Worm (Caenorhabditis elegans): ENCODE data around the gene Y71H2AM.20.

Gene Y71H2AM.20

DNA sequence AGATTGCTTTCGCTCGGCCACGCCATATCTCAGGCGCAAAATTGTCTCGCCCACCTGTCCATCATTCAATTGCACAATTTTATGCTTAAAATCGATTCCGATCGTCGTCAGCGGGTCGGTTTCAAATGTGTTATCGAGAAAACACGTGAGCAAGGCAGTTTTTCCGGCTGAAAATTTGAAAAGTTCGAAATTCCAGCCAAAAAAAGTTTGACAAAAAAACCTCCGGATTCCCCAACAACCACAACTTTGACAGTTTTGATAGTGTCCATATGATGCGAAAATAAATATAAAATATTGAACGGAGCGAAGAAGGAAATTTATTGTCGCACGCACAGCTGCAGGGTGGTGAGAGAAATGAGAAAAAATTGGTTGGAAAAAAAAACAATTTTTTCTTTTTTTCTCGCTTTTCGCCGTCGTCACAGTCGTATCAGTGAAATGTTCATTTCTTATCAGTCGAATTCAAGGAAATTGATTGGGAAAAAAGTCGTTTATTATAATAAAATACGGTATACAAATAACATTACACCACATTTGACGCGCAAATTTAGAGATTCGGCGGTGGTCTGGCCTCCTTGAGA is 52.1 kb downstream of the Y71H2AM.20 start, which contains the start of gene Y71H2AM.12:
Y71H2AM.12 (minus strand) TSS at position 486 of the 578 bp plus-strand sequence.
- TF ChIP-seq tlp-1 (tag; optimal IDR thresholded peaks at IDR 0.05) (no peak), nhr-20 (tag; optimal IDR thresholded peaks at IDR 0.05) (no peak), fkh-8 (tag; optimal IDR thresholded peaks at IDR 0.05) (no peak), nhr-77 (tag; optimal IDR thresholded peaks at IDR 0.05) (no peak), aha-1 (tag; optimal IDR thresholded peaks at IDR 0.05) (no peak), fkh-10 (GFP tag; optimal IDR thresholded peaks at IDR 0.05) (no peak), swsn-7 (tag; optimal IDR thresholded peaks at IDR 0.05) (no peak), pag-3 (tag; optimal IDR thresholded peaks at IDR 0.05; ENCODE audit: borderline replicate concordance, insufficient read depth) (no peak)

All from whole organism, L1 larva.